Fruit fly (Drosophila melanogaster) whole organism, embryonic: ENCODE results near the gene wam.

ENCODE experiments used
- Bgb ChIP-seq: fragments of 200-800 bp; sonication (Bioruptor generic); IDR thresholded peaks from 2 replicates; pipeline ENCODE4 v1.3.6; 2022; ENCODE audit warnings: missing biosample characterization, missing genetic modification characterization; ENCODE audit not compliant: partially characterized antibody
- CG10209 ChIP-seq: fragments of 200-800 bp; sonication (Bioruptor generic); optimal IDR thresholded peaks from 3 replicates; lab custom pipeline; 2017; ENCODE audit warnings: missing biosample characterization, mild to moderate bottlenecking, missing genetic modification characterization, missing genetic modification reagents
- CG10321 ChIP-seq: fragments of 200-800 bp; sonication (Bioruptor generic); IDR thresholded peaks from 2 replicates; pipeline ENCODE4 v1.3.6; 2022; ENCODE audit warnings: missing biosample characterization, missing genetic modification characterization
- CG11504 ChIP-seq: fragments of 200-800 bp; sonication (Bioruptor generic); optimal IDR thresholded peaks from 3 replicates; lab custom pipeline; 2019; ENCODE audit warnings: missing biosample characterization, mild to moderate bottlenecking, missing genetic modification characterization, moderate library complexity
- CG12942 ChIP-seq: fragments of 200-800 bp; sonication (Bioruptor generic); optimal IDR thresholded peaks from 3 replicates; lab custom pipeline; 2016; ENCODE audit warnings: missing biosample characterization, missing genetic modification characterization
- CG13123 ChIP-seq: fragments of 200-800 bp; sonication (Bioruptor generic); optimal IDR thresholded peaks from 2 replicates; lab custom pipeline; 2016; ENCODE audit warnings: missing biosample characterization, missing genetic modification characterization
- CG13624 ChIP-seq: fragments of 200-800 bp; sonication (Bioruptor generic); optimal IDR thresholded peaks from 2 replicates; lab custom pipeline; 2016; ENCODE audit warnings: missing biosample characterization, missing genetic modification characterization
- CG14667 ChIP-seq: fragments of 200-800 bp; sonication (Bioruptor generic); IDR thresholded peaks from 2 replicates; pipeline ENCODE4 v1.3.6; 2022; ENCODE audit warnings: missing biosample characterization, missing genetic modification characterization
- CG15696 ChIP-seq: fragments of 200-800 bp; sonication (Bioruptor generic); optimal IDR thresholded peaks from 2 replicates; lab custom pipeline; 2019; ENCODE audit warnings: missing biosample characterization, mild to moderate bottlenecking, missing genetic modification characterization, moderate library complexity
- CG17328 ChIP-seq: fragments of 200-800 bp; sonication (Bioruptor generic); IDR thresholded peaks from 2 replicates; pipeline ENCODE4 v1.3.6; 2022; ENCODE audit warnings: missing biosample characterization, missing genetic modification characterization
- CG17802 ChIP-seq: fragments of 200-800 bp; sonication (Bioruptor generic); optimal IDR thresholded peaks from 2 replicates; lab custom pipeline; 2018; ENCODE audit warnings: missing biosample characterization, mild to moderate bottlenecking, missing genetic modification characterization, moderate library complexity
- CG2889 ChIP-seq: fragments of 200-800 bp; sonication (Bioruptor generic); IDR thresholded peaks from 3 replicates; pipeline ENCODE4 v1.3.6; 2022; ENCODE audit warnings: missing biosample characterization, missing genetic modification characterization
- CG30431 ChIP-seq: fragments of 200-800 bp; sonication (Bioruptor generic); optimal IDR thresholded peaks from 2 replicates; lab custom pipeline; 2017; ENCODE audit warnings: missing biosample characterization, missing genetic modification characterization
- CG3163 ChIP-seq: fragments of 200-800 bp; sonication (Bioruptor generic); optimal IDR thresholded peaks from 3 replicates; lab custom pipeline; 2016; ENCODE audit warnings: missing biosample characterization, missing genetic modification characterization
- CG3407 ChIP-seq: fragments of 200-800 bp; sonication (Bioruptor generic); optimal IDR thresholded peaks from 2 replicates; lab custom pipeline; 2018; ENCODE audit warnings: missing biosample characterization, mild to moderate bottlenecking, missing genetic modification characterization
- CG43689 ChIP-seq: fragments of 200-800 bp; sonication (Bioruptor generic); IDR thresholded peaks from 2 replicates; pipeline ENCODE4 v1.3.6; 2022; ENCODE audit warnings: missing biosample characterization, missing genetic modification characterization
- CG4730 ChIP-seq: fragments of 200-800 bp; sonication (Bioruptor generic); IDR thresholded peaks from 2 replicates; pipeline ENCODE4 v1.3.6; 2022; ENCODE audit warnings: missing biosample characterization, missing genetic modification characterization
- CG6813 ChIP-seq: fragments of 200-800 bp; sonication (Bioruptor generic); optimal IDR thresholded peaks from 2 replicates; lab custom pipeline; 2017; ENCODE audit warnings: missing biosample characterization, missing genetic modification characterization, mild to moderate bottlenecking, moderate library complexity, missing genetic modification reagents
- CG7556 ChIP-seq: fragments of 200-800 bp; sonication (Bioruptor generic); optimal IDR thresholded peaks from 2 replicates; lab custom pipeline; 2017; ENCODE audit warnings: missing biosample characterization, mild to moderate bottlenecking, missing genetic modification characterization
- Camta ChIP-seq: fragments of 200-800 bp; sonication (Bioruptor generic); optimal IDR thresholded peaks from 2 replicates; lab custom pipeline; 2016; ENCODE audit warnings: missing biosample characterization, missing genetic modification characterization
- Dad ChIP-seq: fragments of 200-800 bp; sonication (Bioruptor generic); optimal IDR thresholded peaks from 3 replicates; lab custom pipeline; 2016; ENCODE audit warnings: missing biosample characterization, missing genetic modification characterization
- Dek ChIP-seq: fragments of 200-800 bp; sonication (Bioruptor generic); optimal IDR thresholded peaks from 3 replicates; lab custom pipeline; 2019; ENCODE audit warnings: missing biosample characterization, mild to moderate bottlenecking, missing genetic modification characterization, moderate library complexity
- Doc2 ChIP-seq: fragments of 200-800 bp; sonication (Bioruptor generic); IDR thresholded peaks from 2 replicates; pipeline ENCODE4 v1.3.6; 2022; ENCODE audit warnings: missing biosample characterization, missing genetic modification characterization
- Drgx ChIP-seq: fragments of 200-800 bp; sonication (Bioruptor generic); IDR thresholded peaks from 2 replicates; pipeline ENCODE4 v1.3.6; 2022; ENCODE audit warnings: missing biosample characterization, missing genetic modification characterization
- Eip74EF ChIP-seq, 2 experiments: fragments of 200-800 bp in 1 of 2; fragments of >200 bp in 1 of 2; sonication (Bioruptor generic) in 1 of 2; optimal IDR thresholded peaks; 2 replicates each; lab custom pipeline; 2017 to 2019; ENCODE audit warnings: missing biosample characterization in 2 of 2, missing genetic modification characterization in 2 of 2, mild to moderate bottlenecking in 1 of 2, moderate library complexity in 1 of 2
- Fer2 ChIP-seq: fragments of 200-800 bp; sonication (Bioruptor generic); optimal IDR thresholded peaks from 2 replicates; lab custom pipeline; 2018; ENCODE audit warnings: missing biosample characterization, mild to moderate bottlenecking, missing genetic modification characterization, moderate library complexity
- GATAe ChIP-seq: fragments of 200-800 bp; sonication (Bioruptor generic); conservative IDR thresholded peaks from 2 replicates; pipeline ENCODE4 v1.3.6; 2022; ENCODE audit warnings: missing biosample characterization, missing genetic modification characterization
- Kr ChIP-seq: fragments of 200-800 bp; sonication (Bioruptor generic); optimal IDR thresholded peaks from 2 replicates; lab custom pipeline; 2017; ENCODE audit warnings: missing biosample characterization, mild to moderate bottlenecking, missing genetic modification characterization
- Nf-YB ChIP-seq: fragments of 200-800 bp; sonication (Bioruptor generic); optimal IDR thresholded peaks from 3 replicates; lab custom pipeline; 2019; ENCODE audit warnings: missing biosample characterization, mild to moderate bottlenecking, missing genetic modification characterization, moderate library complexity
- Opbp ChIP-seq: fragments of 200-800 bp; sonication (Bioruptor generic); IDR thresholded peaks from 3 replicates; pipeline ENCODE4 v1.3.6; 2022; ENCODE audit warnings: missing biosample characterization, missing genetic modification characterization; ENCODE audit not compliant: partially characterized antibody
- Ptx1 ChIP-seq: fragments of 200-800 bp; sonication (Bioruptor generic); IDR thresholded peaks from 2 replicates; pipeline ENCODE4 v1.3.6; 2022; ENCODE audit warnings: missing biosample characterization, missing genetic modification characterization
- Six4 ChIP-seq: fragments of 200-800 bp; sonication (Bioruptor generic); optimal IDR thresholded peaks from 2 replicates; lab custom pipeline; 2016; ENCODE audit warnings: missing biosample characterization, missing genetic modification characterization
- Sry-δ ChIP-seq: fragments of 200-800 bp; sonication (Bioruptor generic); optimal IDR thresholded peaks from 2 replicates; lab custom pipeline; 2016; ENCODE audit warnings: missing biosample characterization, missing genetic modification characterization
- btn ChIP-seq: fragments of 200-800 bp; sonication (Bioruptor generic); optimal IDR thresholded peaks from 2 replicates; lab custom pipeline; 2016; ENCODE audit warnings: missing biosample characterization, missing genetic modification characterization
- chm ChIP-seq: fragments of 200-800 bp; sonication (Bioruptor generic); IDR thresholded peaks from 2 replicates; pipeline ENCODE4 v1.3.6; 2022; ENCODE audit warnings: missing biosample characterization, missing genetic modification characterization
- ems ChIP-seq: fragments of 200-800 bp; sonication (Bioruptor generic); optimal IDR thresholded peaks from 3 replicates; lab custom pipeline; 2016; ENCODE audit warnings: missing biosample characterization, missing genetic modification characterization
- ftz-f1 ChIP-seq: fragments of 200-800 bp; sonication (Bioruptor generic); optimal IDR thresholded peaks from 2 replicates; lab custom pipeline; 2016; ENCODE audit warnings: missing biosample characterization, missing genetic modification characterization
- gsb-n ChIP-seq: fragments of 200-800 bp; sonication (Bioruptor generic); optimal IDR thresholded peaks from 3 replicates; lab custom pipeline; 2018; ENCODE audit warnings: missing biosample characterization, mild to moderate bottlenecking, missing genetic modification characterization
- nerfin-1 ChIP-seq: fragments of 200-800 bp; sonication (Bioruptor generic); optimal IDR thresholded peaks from 3 replicates; lab custom pipeline; 2019; ENCODE audit warnings: missing biosample characterization, mild to moderate bottlenecking, missing genetic modification characterization, moderate library complexity
- onecut ChIP-seq: fragments of 200-800 bp; sonication (Bioruptor generic); IDR thresholded peaks from 2 replicates; pipeline ENCODE4 v1.3.6; 2022; ENCODE audit warnings: missing biosample characterization, missing genetic modification characterization
- pfk ChIP-seq: fragments of 200-800 bp; sonication (Bioruptor generic); optimal IDR thresholded peaks from 2 replicates; lab custom pipeline; 2018; ENCODE audit warnings: missing biosample characterization, mild to moderate bottlenecking, missing genetic modification characterization, moderate library complexity
- ranshi ChIP-seq: fragments of 200-800 bp; sonication (Bioruptor generic); IDR thresholded peaks from 2 replicates; pipeline ENCODE4 v1.3.6; 2022; ENCODE audit warnings: missing biosample characterization, missing genetic modification characterization
- scrt ChIP-seq: fragments of 200-800 bp; sonication (Bioruptor generic); optimal IDR thresholded peaks from 2 replicates; lab custom pipeline; 2018; ENCODE audit warnings: missing biosample characterization, mild to moderate bottlenecking, missing genetic modification characterization, moderate library complexity
- slou ChIP-seq: fragments of 200-800 bp; sonication (Bioruptor generic); optimal IDR thresholded peaks from 3 replicates; lab custom pipeline; 2016; ENCODE audit warnings: missing biosample characterization, missing genetic modification characterization
- stc ChIP-seq: fragments of 200-800 bp; sonication (Bioruptor generic); IDR thresholded peaks from 2 replicates; pipeline ENCODE4 v1.3.6; 2022; ENCODE audit warnings: missing biosample characterization, missing genetic modification characterization
- tap ChIP-seq: fragments of 200-800 bp; optimal IDR thresholded peaks from 3 replicates; lab custom pipeline; 2019; ENCODE audit warnings: missing biosample characterization, mild to moderate bottlenecking, missing genetic modification characterization, moderate library complexity
- tll ChIP-seq, 2 experiments: fragments of 200-800 bp in 1 of 2; fragments of >200 bp in 1 of 2; sonication (Bioruptor generic) in 1 of 2; optimal IDR thresholded peaks; 2 replicates each; lab custom pipeline; 2017 to 2019; ENCODE audit warnings: missing biosample characterization in 2 of 2, missing genetic modification characterization in 2 of 2, mild to moderate bottlenecking in 1 of 2, moderate library complexity in 1 of 2
- tx ChIP-seq: fragments of 200-800 bp; sonication (Bioruptor generic); optimal IDR thresholded peaks from 2 replicates; lab custom pipeline; 2016; ENCODE audit warnings: missing biosample characterization, missing genetic modification characterization
- yki ChIP-seq: fragments of >200 bp; optimal IDR thresholded peaks from 3 replicates; lab custom pipeline; 2018
- zen2 ChIP-seq: fragments of 200-800 bp; sonication (Bioruptor generic); IDR thresholded peaks from 3 replicates; pipeline ENCODE4 v1.3.6; 2022; ENCODE audit warnings: missing biosample characterization, missing genetic modification characterization; ENCODE audit not compliant: partially characterized antibody
- zfh1 ChIP-seq: fragments of 200-800 bp; sonication (Bioruptor generic); IDR thresholded peaks from 3 replicates; pipeline ENCODE4 v1.3.6; 2022; ENCODE audit warnings: missing biosample characterization, missing genetic modification characterization

The wam gene

DNA sequence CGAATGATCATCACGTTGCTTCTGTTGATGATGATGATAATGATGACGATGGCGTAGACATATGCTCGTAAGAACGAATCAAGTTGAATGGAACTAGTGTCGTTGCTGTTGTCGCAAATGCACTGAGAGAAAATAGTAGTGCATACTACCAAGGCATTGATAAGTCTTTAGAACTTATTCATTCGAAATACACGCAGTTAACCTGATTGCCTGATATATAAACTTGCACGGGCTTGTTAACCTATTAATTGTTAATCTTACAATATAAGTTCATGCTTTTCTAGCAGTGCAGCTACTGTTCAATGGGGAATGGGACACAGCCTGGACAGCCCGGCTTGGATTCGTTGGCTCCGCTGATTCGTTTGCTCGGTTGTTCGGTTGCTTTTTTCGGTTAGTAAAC lies 38.4 kb upstream of the wam start (continued):
- TF ChIP-seq CG3163 (GFP tag; lab: Kevin White, UChicago), result peak; percentile 58
- peak in 1 of 2 experiments; percentile 70 for TF ChIP-seq Eip74EF (GFP tag; optimal IDR thresholded peaks at IDR 0.05; lab: Kevin White, UChicago)
- peak; percentile 77 for TF ChIP-seq CG17328 (GFP tag; lab: Robert Waterston, UW)
- TF ChIP-seq CG3407 (GFP tag; lab: Kevin White, UChicago), result peak; percentile 77
- TF ChIP-seq ems (GFP tag; lab: Kevin White, UChicago), result peak; percentile 71
- TF ChIP-seq scrt, result peak; percentile 63
- peak; percentile 81 for TF ChIP-seq Camta
- TF ChIP-seq zen2, result no peak
- peak; percentile 80 for TF ChIP-seq CG30431 (GFP tag; lab: Kevin White, UChicago)
- peak; percentile 76 for TF ChIP-seq stc (GFP tag; lab: Robert Waterston, UW)
- TF ChIP-seq Fer2, result peak; percentile 23
- TF ChIP-seq Dad (GFP tag; lab: Kevin White, UChicago), result peak; percentile 81
- no peak for TF ChIP-seq CG43689 (GFP tag; lab: Robert Waterston, UW)
- TF ChIP-seq pfk (GFP tag; lab: Kevin White, UChicago), result no peak
- TF ChIP-seq btn, result peak; percentile 75
- peak; percentile 54 for TF ChIP-seq slou
- peak; percentile 84 for TF ChIP-seq CG15696 (tag; lab: Kevin White, UChicago)
- TF ChIP-seq CG12942 (GFP tag; lab: Kevin White, UChicago), result peak; percentile 63
- peak; percentile 48 for TF ChIP-seq Sry-δ (GFP tag; lab: Kevin White, UChicago)
- TF ChIP-seq Six4, result peak; percentile 81
- TF ChIP-seq ftz-f1, result no peak
- TF ChIP-seq CG13123 (GFP tag; lab: Kevin White, UChicago), result peak; percentile 58
- TF ChIP-seq Doc2 (GFP tag; lab: Robert Waterston, UW), result no peak
- TF ChIP-seq onecut (GFP tag; lab: Robert Waterston, UW), result peak; percentile 81
- peak; percentile 82 for TF ChIP-seq tap (tag; lab: Kevin White, UChicago)
- TF ChIP-seq Nf-YB (GFP tag; lab: Kevin White, UChicago), result peak; percentile 77
- peak; percentile 75 for TF ChIP-seq tx
- TF ChIP-seq Bgb (GFP tag; lab: Robert Waterston, UW), result no peak
- peak; percentile 89 for TF ChIP-seq chm (GFP tag; lab: Robert Waterston, UW)
- peak; percentile 75 for TF ChIP-seq nerfin-1 (tag; lab: Kevin White, UChicago)
- TF ChIP-seq CG14667 (GFP tag; lab: Robert Waterston, UW), result peak; percentile 71; the same call in 1 of the 2 replicates
- TF ChIP-seq Ptx1 (GFP tag; lab: Robert Waterston, UW), result peak; percentile 73
- TF ChIP-seq Dek, result peak; percentile 69
- TF ChIP-seq Drgx (GFP tag; lab: Robert Waterston, UW), result peak; percentile 95
- TF ChIP-seq CG10209 (GFP tag; lab: Kevin White, UChicago), result peak; percentile 83
- peak; percentile 50; the same call in 2 of the 3 replicates for TF ChIP-seq CG2889
- TF ChIP-seq CG10321 (GFP tag; lab: Robert Waterston, UW), result peak; percentile 50; the same call in 1 of the 2 replicates
- TF ChIP-seq CG6813 (GFP tag; lab: Kevin White, UChicago), result peak; percentile 75
- no peak for TF ChIP-seq tll (GFP tag; optimal IDR thresholded peaks at IDR 0.05; lab: Kevin White, UChicago)
- TF ChIP-seq GATAe (GFP tag; lab: Robert Waterston, UW), result peak; percentile 39; the same call in 1 of the 2 replicates
- peak; percentile 83 for TF ChIP-seq CG7556 (GFP tag; lab: Kevin White, UChicago)
- TF ChIP-seq Opbp (GFP tag; lab: Robert Waterston, UW), result no peak
- peak; percentile 86 for TF ChIP-seq CG11504
- TF ChIP-seq Kr, result no peak
- TF ChIP-seq ranshi (GFP tag; lab: Robert Waterston, UW), result peak; percentile 79; the same call in 1 of the 2 replicates
- peak; percentile 89 for TF ChIP-seq zfh1
- TF ChIP-seq gsb-n (tag; lab: Kevin White, UChicago), result peak; percentile 88
- peak; percentile 72 for TF ChIP-seq CG17802 (tag; lab: Kevin White, UChicago)
- peak; percentile 66 for TF ChIP-seq CG4730 (GFP tag; lab: Robert Waterston, UW)
- peak; percentile 82 for TF ChIP-seq CG13624 (GFP tag; lab: Kevin White, UChicago)
- no peak for TF ChIP-seq yki (lab: Kevin White, UChicago)
